Worm (Caenorhabditis elegans): ENCODE results near the gene C50E10.1.

Gene C50E10.1

ce11 chrII:12263971-12264554, 38.2 kb downstream of the C50E10.1 start, which contains the start of gene faxc-1 (continued):
- peak; percentile 14; the same call in 1 of the 2 replicates for TF ChIP-seq nhr-19 (GFP tag; conservative IDR thresholded peaks at IDR 0.05)
- no peak for TF ChIP-seq elt-2 (tag; optimal IDR thresholded peaks at IDR 0.05)
- no peak for TF ChIP-seq aly-2 (tag; optimal IDR thresholded peaks at IDR 0.05)
- TF ChIP-seq egl-27 (tag; optimal IDR thresholded peaks at IDR 0.05), result no peak
- no peak for TF ChIP-seq C04F5.9 (tag; optimal IDR thresholded peaks at IDR 0.05)
- TF ChIP-seq lin-35 (GFP tag; optimal IDR thresholded peaks at IDR 0.05), result peak in 1 of 2 experiments; percentile 47
- TF ChIP-seq unc-30 (tag; optimal IDR thresholded peaks at IDR 0.05), result no peak
- TF ChIP-seq nhr-76 (tag; optimal IDR thresholded peaks at IDR 0.05), result no peak
- TF ChIP-seq dpl-1 (GFP tag; optimal IDR thresholded peaks at IDR 0.05), result no peak
- no peak for TF ChIP-seq alr-1 (tag; optimal IDR thresholded peaks at IDR 0.05; ENCODE audit: borderline replicate concordance)
- TF ChIP-seq ama-1 (optimal IDR thresholded peaks at IDR 0.05), result no peak
- no peak for TF ChIP-seq aha-1 (tag; optimal IDR thresholded peaks at IDR 0.05)
- TF ChIP-seq lin-14 (GFP tag; optimal IDR thresholded peaks at IDR 0.05), result peak; percentile 47
- TF ChIP-seq ceh-8 (GFP tag; optimal IDR thresholded peaks at IDR 0.05), result no peak
- TF ChIP-seq snu-23 (GFP tag; optimal IDR thresholded peaks at IDR 0.05), result peak; percentile 37
- no peak for TF ChIP-seq swsn-7 (tag; optimal IDR thresholded peaks at IDR 0.05)
- no peak for TF ChIP-seq unc-98 (GFP tag; IDR thresholded peaks at IDR 0.05)
- TF ChIP-seq sptf-1 (tag; optimal IDR thresholded peaks at IDR 0.05), result no peak
- TF ChIP-seq lsy-2 (tag; optimal IDR thresholded peaks at IDR 0.05), result peak in 1 of 2 experiments; percentile 31
- no peak for TF ChIP-seq hpl-2 (GFP tag; optimal IDR thresholded peaks at IDR 0.05)
- no peak for TF ChIP-seq sup-37 (GFP tag; optimal IDR thresholded peaks at IDR 0.05)
- no peak for TF ChIP-seq efl-1 (optimal IDR thresholded peaks at IDR 0.05)
- no peak for TF ChIP-seq efl-1 (GFP tag; optimal IDR thresholded peaks at IDR 0.05 in 1 of 2)
- no peak for TF ChIP-seq ztf-11 (tag; optimal IDR thresholded peaks at IDR 0.05)
- TF ChIP-seq nhr-77 (tag; optimal IDR thresholded peaks at IDR 0.05), result no peak
- no peak for TF ChIP-seq isw-1 (GFP tag; IDR thresholded peaks at IDR 0.05)
- TF ChIP-seq unc-86 (tag; optimal IDR thresholded peaks at IDR 0.05), result no peak
- TF ChIP-seq zag-1 (tag; optimal IDR thresholded peaks at IDR 0.05), result no peak
- no peak for TF ChIP-seq C16A3.4 (tag; optimal IDR thresholded peaks at IDR 0.05)
- no peak for TF ChIP-seq nhr-237 (tag; optimal IDR thresholded peaks at IDR 0.05)
- TF ChIP-seq fkh-8 (tag; optimal IDR thresholded peaks at IDR 0.05), result no peak
- peak; percentile 59 for TF ChIP-seq pag-3 (tag; optimal IDR thresholded peaks at IDR 0.05; ENCODE audit: borderline replicate concordance, insufficient read depth)
- no peak for TF ChIP-seq snpc-4 (tag; optimal IDR thresholded peaks at IDR 0.05)
- no peak for TF ChIP-seq zip-4 (GFP tag; optimal IDR thresholded peaks at IDR 0.05)
- TF ChIP-seq tbx-2 (tag; optimal IDR thresholded peaks at IDR 0.05), result peak; percentile 42
- no peak for TF ChIP-seq lin-15B (tag; optimal IDR thresholded peaks at IDR 0.05)
- no peak for TF ChIP-seq lin-39 (tag; optimal IDR thresholded peaks at IDR 0.05)
- no peak for TF ChIP-seq hlh-4 (tag; optimal IDR thresholded peaks at IDR 0.05)
- TF ChIP-seq ces-1 (GFP tag; optimal IDR thresholded peaks at IDR 0.05), result no peak
- no peak for TF ChIP-seq pax-3 (tag; optimal IDR thresholded peaks at IDR 0.05)
- no peak for TF ChIP-seq irx-1 (tag; optimal IDR thresholded peaks at IDR 0.05)
- TF ChIP-seq mab-9 (GFP tag; IDR thresholded peaks at IDR 0.05), result no peak
- no peak for TF ChIP-seq hlh-17 (GFP tag; optimal IDR thresholded peaks at IDR 0.05; ENCODE audit: borderline replicate concordance)
- no peak for TF ChIP-seq F16B12.6 (tag; optimal IDR thresholded peaks at IDR 0.05)

- TF ChIP-seq lir-3 (tag; optimal IDR thresholded peaks at IDR 0.05; ENCODE audit: poor library complexity) (no peak), ceh-88 (GFP tag; IDR thresholded peaks at IDR 0.05) (no peak), lin-14 (GFP tag; optimal IDR thresholded peaks at IDR 0.05) (peak; percentile 75), irx-1 (tag; optimal IDR thresholded peaks at IDR 0.05) (no peak), ceh-82 (tag; optimal IDR thresholded peaks at IDR 0.05) (no peak), lsy-2 (tag; optimal IDR thresholded peaks at IDR 0.05) (peak in 1 of 2 experiments; percentile 20), C16A3.4 (tag; optimal IDR thresholded peaks at IDR 0.05) (peak; percentile 32), dpl-1 (GFP tag; optimal IDR thresholded peaks at IDR 0.05) (peak; percentile 9 to 36 (median 32)), xbp-1 (tag; optimal IDR thresholded peaks at IDR 0.05) (peak; percentile 12), dsc-1 (tag; optimal IDR thresholded peaks at IDR 0.05) (no peak), grh-1 (GFP tag; IDR thresholded peaks at IDR 0.05) (peak; percentile 71), pag-3 (tag; optimal IDR thresholded peaks at IDR 0.05; ENCODE audit: borderline replicate concordance, insufficient read depth) (no peak), nhr-19 (GFP tag; conservative IDR thresholded peaks at IDR 0.05) (no peak), elt-3 (tag; optimal IDR thresholded peaks at IDR 0.05) (peak in 4 of 6 experiments; percentile 19 to 56 (median 48)), nhr-12 (tag; optimal IDR thresholded peaks at IDR 0.05) (no peak), mep-1 (tag; optimal IDR thresholded peaks at IDR 0.05) (peak; percentile 3)
These were observed 39.7 kb downstream of the C50E10.1 start for ce11 chrII:12262567-12262966.

All from whole organism, L1 larva.